Worm (Caenorhabditis elegans) whole organism, midembryonic: ENCODE results near the gene D1086.21.

Source experiments
- T22C8.4 ChIP-seq: fragments of 200-800 bp; sonication (Bioruptor generic); IDR thresholded peaks from 2 replicates; pipeline ENCODE4 v1.3.6; 2022; ENCODE audit warnings: missing genetic modification characterization, missing compliant biosample characterization
- flt-1 ChIP-seq: fragments of 200-800 bp; sonication (Bioruptor generic); IDR thresholded peaks from 2 replicates; pipeline ENCODE4 v1.3.6; 2022; ENCODE audit warnings: missing genetic modification characterization, missing compliant biosample characterization
- klf-2 ChIP-seq: fragments of 200-800 bp; sonication (Bioruptor generic); conservative IDR thresholded peaks from 2 replicates; pipeline ENCODE4 v1.3.6; 2022; ENCODE audit warnings: missing genetic modification reagents, missing genetic modification characterization, missing compliant biosample characterization
- med-1 ChIP-seq: sonication (generic microtip); optimal IDR thresholded peaks from 2 replicates; lab custom pipeline; 2017; ENCODE audit warnings: missing genetic modification characterization, mild to moderate bottlenecking, missing compliant biosample characterization, antibody characterized with exemption, missing genetic modification reagents; ENCODE audit not compliant: insufficient read depth
- ref-1 ChIP-seq: fragments of 200-800 bp; sonication (Bioruptor generic); conservative IDR thresholded peaks from 2 replicates; pipeline ENCODE4 v1.3.6; 2022; ENCODE audit warnings: missing genetic modification reagents, missing genetic modification characterization, missing compliant biosample characterization

- TF ChIP-seq med-1 (no peak), T22C8.4 (GFP tag; lab: Robert Waterston, UW) (no peak), klf-2 (no peak), ref-1 (GFP tag; lab: Robert Waterston, UW) (no peak), flt-1 (GFP tag; lab: Robert Waterston, UW) (no peak)
Measured at ce11 chrV:14074160-14074559, 9.6 kb downstream of the D1086.21 start, which contains the start of gene D1086.11.
